Fruit fly (Drosophila melanogaster) whole organism: ENCODE data around the gene RpL36A.

Experiments
- CG8478 ChIP-seq: fragments of >200 bp; optimal IDR thresholded peaks from 2 replicates; lab custom pipeline; 2018; ENCODE audit warnings: inconsistent platforms
- Dll ChIP-seq: fragments of >200 bp; optimal IDR thresholded peaks from 2 replicates; lab custom pipeline; 2017
- EcR ChIP-seq, 2 experiments: fragments of >200 bp; optimal IDR thresholded peaks; 2 replicates each; lab custom pipeline; 2017; ENCODE audit warnings: missing biosample characterization in 2 of 2, missing genetic modification characterization in 2 of 2, missing genetic modification reagents in 2 of 2
- pan ChIP-seq: fragments of >200 bp; optimal IDR thresholded peaks from 2 replicates; lab custom pipeline; 2017
- psq ChIP-seq: fragments of >200 bp; optimal IDR thresholded peaks from 2 replicates; lab custom pipeline; 2017
- usp ChIP-seq: fragments of >200 bp; optimal IDR thresholded peaks from 2 replicates; lab custom pipeline; 2017; ENCODE audit warnings: missing biosample characterization, missing genetic modification characterization, mixed read lengths

The RpL36A gene

dm6 chr2L:8082692-8083412 is 40.1 kb upstream of the RpL36A start, which contains the start of gene Mcr:
Gene Mcr (minus strand): TSS chr2L:8082982.
- TF ChIP-seq Dll (lab: Kevin White, UChicago): no peak
- no peak for TF ChIP-seq psq (lab: Kevin White, UChicago)
- no peak for TF ChIP-seq usp (GFP tag; lab: Kevin White, UChicago)
- no peak for TF ChIP-seq pan (lab: Kevin White, UChicago)
- TF ChIP-seq EcR (GFP tag; optimal IDR thresholded peaks at IDR 0.05; lab: Kevin White, UChicago): no peak
- TF ChIP-seq CG8478 (lab: Kevin White, UChicago): no peak

- TF ChIP-seq CG8478 (lab: Kevin White, UChicago) (no peak), pan (lab: Kevin White, UChicago) (no peak), usp (GFP tag; lab: Kevin White, UChicago) (no peak), psq (lab: Kevin White, UChicago) (no peak), EcR (GFP tag; optimal IDR thresholded peaks at IDR 0.05; lab: Kevin White, UChicago) (no peak), Dll (lab: Kevin White, UChicago) (no peak)
Observed at dm6 chr2L:8081640-8082485, 39.2 kb upstream of the RpL36A start.

DNA sequence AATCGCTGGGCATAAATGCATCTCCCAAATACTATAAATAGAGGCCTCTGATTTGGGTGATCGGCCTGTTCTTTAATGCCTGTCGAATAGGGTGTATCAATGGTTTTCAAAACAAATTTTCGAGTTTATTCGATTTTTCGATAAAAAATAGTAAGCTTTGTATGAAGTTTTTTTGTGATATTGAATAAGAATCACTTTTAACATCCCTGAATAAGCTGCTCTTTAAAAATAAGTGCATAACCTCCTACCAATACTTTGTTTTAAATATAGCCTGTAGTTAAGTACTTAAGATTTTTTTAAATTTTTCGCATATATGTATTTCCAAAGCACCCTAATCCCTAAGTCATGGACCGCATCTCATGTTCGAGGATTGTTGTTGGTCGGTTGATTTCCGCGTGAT is 37.9 kb upstream of the RpL36A start:
- TF ChIP-seq usp (GFP tag; lab: Kevin White, UChicago) (no peak), Dll (lab: Kevin White, UChicago) (no peak), pan (lab: Kevin White, UChicago) (no peak), EcR (GFP tag; optimal IDR thresholded peaks at IDR 0.05; lab: Kevin White, UChicago) (no peak)

dm6 chr2L:8072692-8073091 is 30.0 kb upstream of the RpL36A start, which contains the start of the genes MED20 and Trf:
Gene MED20 (minus strand): TSS chr2L:8072848.
Gene Trf (plus strand): TSS chr2L:8072895.
- TF ChIP-seq pan (lab: Kevin White, UChicago) (no peak), EcR (GFP tag; optimal IDR thresholded peaks at IDR 0.05; lab: Kevin White, UChicago) (no peak), CG8478 (lab: Kevin White, UChicago) (no peak), usp (GFP tag; lab: Kevin White, UChicago) (no peak), Dll (lab: Kevin White, UChicago) (no peak), psq (lab: Kevin White, UChicago) (no peak)

DNA sequence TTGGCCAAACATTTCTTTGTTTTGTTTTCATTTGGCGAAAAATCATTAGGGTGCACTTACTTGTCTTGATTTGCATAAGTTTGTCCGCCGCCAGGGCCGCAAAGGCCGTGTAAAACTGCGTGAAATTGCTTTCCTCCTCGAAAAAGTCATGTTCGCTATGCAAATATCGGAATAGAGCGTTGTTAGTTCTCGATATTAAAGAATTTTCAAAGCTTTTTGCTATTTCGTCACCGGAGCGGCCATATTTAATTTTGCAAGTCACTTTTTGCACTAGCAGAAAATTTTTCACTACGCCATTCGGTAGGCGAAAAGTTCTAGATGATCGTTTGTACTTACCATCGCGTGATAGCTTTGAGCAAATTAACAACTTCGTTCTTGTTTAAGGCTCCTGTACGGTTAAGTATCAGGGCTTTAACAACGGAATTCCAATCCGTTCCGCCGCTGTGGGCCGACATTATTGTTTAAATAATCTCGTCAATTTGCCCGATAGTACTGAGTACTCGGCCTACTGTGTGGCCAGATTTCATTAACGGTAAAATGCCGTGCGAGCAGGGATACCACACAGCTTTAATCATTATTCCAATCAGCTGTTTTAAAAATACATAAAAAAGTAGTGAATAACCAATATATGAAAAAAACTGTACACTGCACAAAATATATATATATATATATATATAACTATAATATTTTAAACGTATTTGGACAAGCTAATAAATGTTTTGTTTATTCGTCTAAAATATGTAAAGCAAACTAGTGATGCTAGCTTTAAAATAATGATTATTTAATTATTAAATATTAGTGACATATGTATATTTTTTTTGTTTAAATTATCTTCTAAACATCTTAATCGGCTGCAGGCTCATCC is 28.6 kb upstream of the RpL36A start, which contains the start of gene poe:
TSS of gene poe (minus strand) at position 513 of the 865 bp plus-strand sequence.
- no peak for TF ChIP-seq psq (lab: Kevin White, UChicago)
- TF ChIP-seq CG8478 (lab: Kevin White, UChicago): no peak

dm6 chr2L:8043282-8043668 is 566 bp upstream of the RpL36A start, which contains the start of gene Megf8:
Gene Megf8 (plus strand): TSS chr2L:8043471.
- TF ChIP-seq CG8478 (lab: Kevin White, UChicago): no peak
- no peak for TF ChIP-seq Dll (lab: Kevin White, UChicago)
- TF ChIP-seq pan (lab: Kevin White, UChicago): no peak
- no peak for TF ChIP-seq psq (lab: Kevin White, UChicago)
- no peak for TF ChIP-seq EcR (GFP tag; optimal IDR thresholded peaks at IDR 0.05; lab: Kevin White, UChicago)
- TF ChIP-seq usp (GFP tag; lab: Kevin White, UChicago): no peak

- TF ChIP-seq CG8478 (lab: Kevin White, UChicago) (no peak), usp (GFP tag; lab: Kevin White, UChicago) (no peak), pan (lab: Kevin White, UChicago) (no peak), Dll (lab: Kevin White, UChicago) (no peak), psq (lab: Kevin White, UChicago) (no peak), EcR (GFP tag; optimal IDR thresholded peaks at IDR 0.05; lab: Kevin White, UChicago) (no peak)
Observed at dm6 chr2L:8040872-8041271, 1.8 kb downstream of the RpL36A start, which contains the start of gene CCDC53. Gene CCDC53 (plus strand): TSS chr2L:8041106.

DNA sequence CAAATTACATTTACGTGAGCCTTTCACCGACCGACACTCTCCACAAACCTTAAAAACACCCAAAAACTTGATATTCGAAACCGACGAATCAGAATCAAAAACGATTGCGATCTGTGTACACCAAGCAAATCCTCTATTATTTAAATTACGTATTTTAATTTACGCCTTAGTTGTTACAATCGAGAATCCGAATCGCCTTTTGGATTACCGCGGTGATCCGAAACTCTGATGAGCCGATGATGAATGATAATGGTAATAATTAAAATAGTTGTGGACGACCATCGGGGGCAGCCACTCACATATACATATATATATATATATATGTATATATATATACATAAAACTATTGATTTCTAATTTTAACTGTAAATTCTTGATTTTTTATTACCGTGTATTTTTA is 3.0 kb downstream of the RpL36A start, which contains the start of gene CG7367:
TSS of gene CG7367 (minus strand) at position 101 of the 400 bp plus-strand sequence.
- no peak for TF ChIP-seq EcR (GFP tag; optimal IDR thresholded peaks at IDR 0.05; lab: Kevin White, UChicago)
- no peak for TF ChIP-seq usp (GFP tag; lab: Kevin White, UChicago)
- no peak for TF ChIP-seq pan (lab: Kevin White, UChicago)
- no peak for TF ChIP-seq Dll (lab: Kevin White, UChicago)
- TF ChIP-seq CG8478 (lab: Kevin White, UChicago): no peak
- no peak for TF ChIP-seq psq (lab: Kevin White, UChicago)

DNA sequence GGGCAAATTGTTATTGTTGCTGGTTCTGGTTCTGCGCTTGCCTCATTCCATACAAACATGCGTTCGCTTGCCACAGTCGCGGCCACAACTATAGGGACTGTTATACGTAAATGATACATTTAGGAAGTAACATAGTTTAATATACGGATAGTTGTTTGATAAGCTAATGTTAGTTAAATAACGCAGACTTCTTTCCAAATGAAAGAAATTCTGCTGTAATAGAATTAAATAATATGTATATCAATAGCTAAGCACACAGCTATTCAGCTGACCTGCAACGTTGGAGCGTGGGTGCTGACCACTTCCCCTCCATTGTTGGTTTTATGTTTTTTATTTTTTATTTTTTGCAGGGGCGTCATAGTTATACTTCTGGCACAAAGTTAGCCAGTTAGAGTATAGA is 8.0 kb downstream of the RpL36A start:
- TF ChIP-seq pan (lab: Kevin White, UChicago) (no peak), usp (GFP tag; lab: Kevin White, UChicago) (no peak), Dll (lab: Kevin White, UChicago) (no peak), EcR (GFP tag; optimal IDR thresholded peaks at IDR 0.05; lab: Kevin White, UChicago) (no peak), CG8478 (lab: Kevin White, UChicago) (no peak), psq (lab: Kevin White, UChicago) (no peak)

dm6 chr2L:8033756-8034155 is 9.0 kb downstream of the RpL36A start:
- TF ChIP-seq EcR (GFP tag; optimal IDR thresholded peaks at IDR 0.05; lab: Kevin White, UChicago) (no peak), psq (lab: Kevin White, UChicago) (no peak), pan (lab: Kevin White, UChicago) (no peak), CG8478 (lab: Kevin White, UChicago) (no peak), Dll (lab: Kevin White, UChicago) (no peak), usp (GFP tag; lab: Kevin White, UChicago) (no peak)
